Worm (Caenorhabditis elegans) whole organism, L4 larva: ENCODE measurements around the gene C26D10.7.

Source experiments
- ceh-20 ChIP-seq: fragments of 200-800 bp; sonication (Bioruptor generic); IDR thresholded peaks from 2 replicates; pipeline ENCODE4 v1.3.6; 2022; ENCODE audit warnings: missing genetic modification reagents, missing genetic modification characterization, missing compliant biosample characterization
- dmd-6 ChIP-seq: fragments of 200-800 bp; sonication (Bioruptor generic); IDR thresholded peaks from 2 replicates; pipeline ENCODE4 v1.3.6; 2022; ENCODE audit warnings: missing genetic modification reagents, missing genetic modification characterization, missing compliant biosample characterization
- fos-1 ChIP-seq: fragments of 150-350 bp; optimal IDR thresholded peaks from 2 replicates; lab custom pipeline; 2014; ENCODE audit warnings: missing biosample characterization, missing genetic modification characterization
- gei-8 ChIP-seq: fragments of 200-800 bp; sonication (Bioruptor generic); optimal IDR thresholded peaks from 2 replicates; lab custom pipeline; 2018; ENCODE audit warnings: mild to moderate bottlenecking, missing genetic modification characterization, missing compliant biosample characterization
- lin-1 ChIP-seq: fragments of 200-800 bp; sonication (Bioruptor generic); IDR thresholded peaks from 2 replicates; pipeline ENCODE4 v1.3.6; 2022; ENCODE audit warnings: missing genetic modification reagents, missing genetic modification characterization, missing compliant biosample characterization
- lin-13 ChIP-seq: fragments of 150-350 bp; optimal IDR thresholded peaks from 2 replicates; lab custom pipeline; 2014; ENCODE audit warnings: missing biosample characterization, missing genetic modification reagents, missing genetic modification characterization
- mdl-1 ChIP-seq, 2 experiments: fragments of 150-350 bp in 1 of 2; sonication (generic microtip) in 1 of 2; optimal IDR thresholded peaks; 2 replicates each; lab custom pipeline; 2014 to 2017; ENCODE audit warnings: missing biosample characterization in 2 of 2, missing genetic modification characterization in 2 of 2
- nhr-28 ChIP-seq: fragments of 150-350 bp; optimal IDR thresholded peaks from 2 replicates; lab custom pipeline; 2014; ENCODE audit warnings: missing biosample characterization, missing genetic modification characterization
- pha-4 ChIP-seq, 2 experiments: fragments of 150-350 bp in 1 of 2; fragments of 200-800 bp in 1 of 2; sonication (Bioruptor generic) in 1 of 2; IDR thresholded peaks in 1 of 2; optimal IDR thresholded peaks in 1 of 2; 2 replicates each; pipeline versions ENCODE4 v1.3.6 to Lab custom; 2014 to 2022; ENCODE audit warnings: missing genetic modification characterization in 2 of 2, missing genetic modification reagents in 2 of 2, missing biosample characterization in 1 of 2, missing compliant biosample characterization in 1 of 2

DNA sequence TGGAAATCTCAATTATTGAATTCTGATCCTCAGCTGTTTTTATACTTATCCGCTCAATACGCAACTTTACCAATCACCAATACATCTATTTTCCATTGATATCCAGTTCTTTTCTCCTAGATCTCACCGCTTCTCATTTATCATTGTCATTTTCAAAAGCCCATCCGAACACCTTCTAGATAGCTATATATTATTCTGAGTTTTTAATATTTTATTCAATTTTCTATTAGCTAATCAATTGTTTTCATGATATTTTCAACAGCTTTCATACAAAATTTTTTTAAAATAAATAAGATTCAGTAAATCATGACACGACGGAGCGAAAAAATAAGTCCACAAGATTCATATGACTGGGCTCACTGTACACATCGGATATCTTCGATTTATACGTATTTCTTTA is 47.5 kb downstream of the C26D10.7 start, which contains the start of gene F49E12.12:
- TF ChIP-seq ceh-20 (GFP tag; lab: Robert Waterston, UW) (no peak), fos-1 (tag; lab: Kevin White, UChicago) (no peak), lin-1 (GFP tag; lab: Robert Waterston, UW) (no peak), mdl-1 (tag; optimal IDR thresholded peaks at IDR 0.05; lab: Kevin White, UChicago) (no peak), dmd-6 (GFP tag; lab: Robert Waterston, UW) (no peak), lin-13 (no peak), pha-4 (GFP tag; IDR thresholded peaks at IDR 0.05; lab: Robert Waterston, UW) (no peak), pha-4 (tag; optimal IDR thresholded peaks at IDR 0.05; lab: Kevin White, UChicago) (no peak), gei-8 (GFP tag; lab: Kevin White, UChicago) (no peak), nhr-28 (no peak)
